Fruit fly (Drosophila melanogaster) whole organism, embryonic: ENCODE measurements around the gene CG4593.

Source experiments
- Abd-B ChIP-seq: fragments of 200-800 bp; sonication (Bioruptor generic); optimal IDR thresholded peaks from 2 replicates; lab custom pipeline; 2018; ENCODE audit warnings: missing biosample characterization, mild to moderate bottlenecking, missing genetic modification characterization, moderate library complexity
- Adf1 ChIP-seq: fragments of 200-800 bp; sonication (Bioruptor generic); IDR thresholded peaks from 2 replicates; pipeline ENCODE4 v1.3.6; 2022; ENCODE audit warnings: missing biosample characterization, missing genetic modification characterization
- B-H2 ChIP-seq: fragments of 200-800 bp; sonication (Bioruptor generic); optimal IDR thresholded peaks from 2 replicates; lab custom pipeline; 2018; ENCODE audit warnings: missing biosample characterization, mild to moderate bottlenecking, missing genetic modification characterization
- CG10267 ChIP-seq: fragments of 200-800 bp; sonication (Bioruptor generic); optimal IDR thresholded peaks from 2 replicates; lab custom pipeline; 2018; ENCODE audit warnings: missing biosample characterization, mild to moderate bottlenecking, missing genetic modification characterization, moderate library complexity
- CG10321 ChIP-seq: fragments of 200-800 bp; sonication (Bioruptor generic); IDR thresholded peaks from 2 replicates; pipeline ENCODE4 v1.3.6; 2022; ENCODE audit warnings: missing biosample characterization, missing genetic modification characterization
- CG10979 ChIP-seq: fragments of 200-800 bp; sonication (Bioruptor generic); optimal IDR thresholded peaks from 2 replicates; lab custom pipeline; 2018; ENCODE audit warnings: missing biosample characterization, mild to moderate bottlenecking, missing genetic modification characterization, moderate library complexity
- CG11398 ChIP-seq: fragments of 200-800 bp; sonication (Bioruptor generic); optimal IDR thresholded peaks from 2 replicates; lab custom pipeline; 2016; ENCODE audit warnings: missing biosample characterization, missing genetic modification characterization
- CG11696 ChIP-seq: fragments of 200-800 bp; sonication (Bioruptor generic); IDR thresholded peaks from 2 replicates; pipeline ENCODE4 v1.3.6; 2022; ENCODE audit warnings: missing biosample characterization, missing genetic modification characterization
- CG12769 ChIP-seq: fragments of 200-800 bp; sonication (Bioruptor generic); optimal IDR thresholded peaks from 2 replicates; lab custom pipeline; 2019; ENCODE audit warnings: missing biosample characterization, mild to moderate bottlenecking, missing genetic modification characterization, moderate library complexity
- CG13296 ChIP-seq: fragments of 200-800 bp; sonication (Bioruptor generic); optimal IDR thresholded peaks from 3 replicates; lab custom pipeline; 2018; ENCODE audit warnings: missing biosample characterization, mild to moderate bottlenecking, missing genetic modification characterization
- CG14710 ChIP-seq: fragments of 200-800 bp; sonication (Bioruptor generic); optimal IDR thresholded peaks from 3 replicates; lab custom pipeline; 2019; ENCODE audit warnings: missing biosample characterization, mild to moderate bottlenecking, missing genetic modification characterization, moderate library complexity
- CG15073 ChIP-seq: fragments of 200-800 bp; sonication (Bioruptor generic); optimal IDR thresholded peaks from 2 replicates; lab custom pipeline; 2016; ENCODE audit warnings: missing biosample characterization, missing genetic modification characterization
- CG15269 ChIP-seq: fragments of 200-800 bp; sonication (Bioruptor generic); optimal IDR thresholded peaks from 2 replicates; lab custom pipeline; 2018; ENCODE audit warnings: missing biosample characterization, mild to moderate bottlenecking, missing genetic modification characterization, moderate library complexity
- CG17186 ChIP-seq: fragments of 200-800 bp; sonication (Bioruptor generic); optimal IDR thresholded peaks from 3 replicates; lab custom pipeline; 2017; ENCODE audit warnings: missing biosample characterization, missing genetic modification reagents, missing genetic modification characterization
- CG17328 ChIP-seq: fragments of 200-800 bp; sonication (Bioruptor generic); IDR thresholded peaks from 2 replicates; pipeline ENCODE4 v1.3.6; 2022; ENCODE audit warnings: missing biosample characterization, missing genetic modification characterization
- CG3065 ChIP-seq: fragments of 200-800 bp; sonication (Bioruptor generic); optimal IDR thresholded peaks from 2 replicates; lab custom pipeline; 2016; ENCODE audit warnings: missing biosample characterization, missing genetic modification characterization
- CG31441 ChIP-seq: fragments of 200-800 bp; sonication (Bioruptor generic); IDR thresholded peaks from 2 replicates; pipeline ENCODE4 v1.3.6; 2022; ENCODE audit warnings: missing biosample characterization, missing genetic modification characterization
- CG32532 ChIP-seq: fragments of 200-800 bp; sonication (Bioruptor generic); IDR thresholded peaks from 2 replicates; pipeline ENCODE4 v1.3.6; 2022; ENCODE audit warnings: missing biosample characterization, missing genetic modification characterization
- CG32767 ChIP-seq: fragments of 200-800 bp; sonication (Bioruptor generic); IDR thresholded peaks from 2 replicates; pipeline ENCODE4 v1.3.6; 2022; ENCODE audit warnings: missing biosample characterization, missing genetic modification characterization
- CG3281 ChIP-seq: fragments of 200-800 bp; sonication (Bioruptor generic); optimal IDR thresholded peaks from 3 replicates; lab custom pipeline; 2017; ENCODE audit warnings: missing biosample characterization, mild to moderate bottlenecking, missing genetic modification characterization
- CG4360 ChIP-seq: fragments of 200-800 bp; sonication (Bioruptor generic); IDR thresholded peaks from 2 replicates; pipeline ENCODE4 v1.3.6; 2022; ENCODE audit warnings: missing biosample characterization, missing genetic modification characterization
- CG4707 ChIP-seq: fragments of 200-800 bp; sonication (Bioruptor generic); optimal IDR thresholded peaks from 2 replicates; lab custom pipeline; 2018; ENCODE audit warnings: missing biosample characterization, mild to moderate bottlenecking, missing genetic modification characterization, moderate library complexity
- CG9817 ChIP-seq: fragments of 200-800 bp; sonication (Bioruptor generic); optimal IDR thresholded peaks from 2 replicates; lab custom pipeline; 2018; ENCODE audit warnings: missing biosample characterization, mild to moderate bottlenecking, missing genetic modification characterization, moderate library complexity
- Ets65A ChIP-seq: fragments of 200-800 bp; sonication (Bioruptor generic); peaks from one replicate; lab custom pipeline; 2016; ENCODE audit warnings: missing biosample characterization, missing genetic modification characterization
- Ets97D ChIP-seq: fragments of 200-800 bp; sonication (Bioruptor generic); optimal IDR thresholded peaks from 3 replicates; lab custom pipeline; 2016; ENCODE audit warnings: missing biosample characterization, missing genetic modification characterization
- Fer1 ChIP-seq: fragments of 200-800 bp; sonication (Bioruptor generic); optimal IDR thresholded peaks from 2 replicates; lab custom pipeline; 2017; ENCODE audit warnings: missing biosample characterization, mild to moderate bottlenecking, missing genetic modification characterization
- Lim3 ChIP-seq: fragments of 200-800 bp; sonication (Bioruptor generic); IDR thresholded peaks from 2 replicates; pipeline ENCODE4 v1.3.6; 2022; ENCODE audit warnings: missing biosample characterization, missing genetic modification characterization
- NFAT ChIP-seq: fragments of 200-800 bp; sonication (Bioruptor generic); IDR thresholded peaks from 2 replicates; pipeline ENCODE4 v1.3.6; 2022; ENCODE audit warnings: missing biosample characterization, missing genetic modification characterization
- NK7.1 ChIP-seq: fragments of 200-800 bp; sonication (Bioruptor generic); optimal IDR thresholded peaks from 3 replicates; lab custom pipeline; 2016; ENCODE audit warnings: missing biosample characterization, missing genetic modification characterization
- Rx ChIP-seq: fragments of 200-800 bp; sonication (Bioruptor generic); IDR thresholded peaks from 2 replicates; pipeline ENCODE4 v1.3.6; 2022; ENCODE audit warnings: missing biosample characterization, missing genetic modification characterization
- abd-A ChIP-seq: fragments of 200-800 bp; sonication (Bioruptor generic); optimal IDR thresholded peaks from 3 replicates; lab custom pipeline; 2019; ENCODE audit warnings: missing biosample characterization, mild to moderate bottlenecking, missing genetic modification characterization, moderate library complexity
- aop ChIP-seq: fragments of 200-800 bp; sonication (Bioruptor generic); IDR thresholded peaks from 2 replicates; pipeline ENCODE4 v1.3.6; 2022; ENCODE audit warnings: missing biosample characterization, missing genetic modification characterization
- bigmax ChIP-seq: fragments of 200-800 bp; sonication (Bioruptor generic); optimal IDR thresholded peaks from 2 replicates; lab custom pipeline; 2018; ENCODE audit warnings: missing biosample characterization, mild to moderate bottlenecking, missing genetic modification characterization
- bowl ChIP-seq: fragments of 200-800 bp; sonication (Bioruptor generic); IDR thresholded peaks from 2 replicates; pipeline ENCODE4 v1.3.6; 2022; ENCODE audit warnings: missing biosample characterization, missing genetic modification characterization
- chinmo ChIP-seq: fragments of 200-800 bp; sonication (Bioruptor generic); IDR thresholded peaks from 4 replicates; pipeline ENCODE4 v1.3.6; 2022; ENCODE audit warnings: missing biosample characterization, missing genetic modification characterization; ENCODE audit not compliant: partially characterized antibody
- dan ChIP-seq: fragments of 200-800 bp; sonication (Bioruptor generic); IDR thresholded peaks from 2 replicates; pipeline ENCODE4 v1.3.6; 2022; ENCODE audit warnings: missing biosample characterization, missing genetic modification characterization
- gcm2 ChIP-seq: fragments of 200-800 bp; sonication (Bioruptor generic); optimal IDR thresholded peaks from 2 replicates; lab custom pipeline; 2016; ENCODE audit warnings: missing biosample characterization, missing genetic modification characterization
- hbn ChIP-seq: fragments of 200-800 bp; sonication (Bioruptor generic); IDR thresholded peaks from 2 replicates; pipeline ENCODE4 v1.3.6; 2022; ENCODE audit warnings: missing biosample characterization, missing genetic modification characterization; ENCODE audit not compliant: partially characterized antibody
- knrl ChIP-seq: fragments of 200-800 bp; sonication (Bioruptor generic); IDR thresholded peaks from 3 replicates; pipeline ENCODE4 v1.3.6; 2022; ENCODE audit warnings: missing biosample characterization, missing genetic modification characterization; ENCODE audit not compliant: partially characterized antibody
- lab ChIP-seq: fragments of 200-800 bp; sonication (Bioruptor generic); optimal IDR thresholded peaks from 3 replicates; lab custom pipeline; 2017; ENCODE audit warnings: missing biosample characterization, missing genetic modification characterization, mild to moderate bottlenecking, moderate library complexity, missing genetic modification reagents
- p53 ChIP-seq: fragments of 200-800 bp; sonication (Bioruptor generic); optimal IDR thresholded peaks from 2 replicates; lab custom pipeline; 2016; ENCODE audit warnings: missing biosample characterization, missing genetic modification characterization
- pan ChIP-seq, 4 experiments: fragments of >200 bp in 3 of 4; fragments of 200-800 bp in 1 of 4; sonication (Bioruptor generic) in 1 of 4; optimal IDR thresholded peaks in 3 of 4; IDR thresholded peaks in 1 of 4; 2 replicates each; pipeline versions ENCODE4 v1.3.6 to Lab custom; 2017 to 2022; ENCODE audit warnings: missing biosample characterization in 2 of 4, missing genetic modification characterization in 2 of 4, mixed read lengths in 1 of 4
- phol ChIP-seq: fragments of 200-800 bp; sonication (Bioruptor generic); optimal IDR thresholded peaks from 3 replicates; lab custom pipeline; 2018; ENCODE audit warnings: missing biosample characterization, mild to moderate bottlenecking, missing genetic modification characterization, moderate library complexity
- psq ChIP-seq: fragments of 200-800 bp; sonication (Bioruptor generic); optimal IDR thresholded peaks from 2 replicates; lab custom pipeline; 2017; ENCODE audit warnings: missing biosample characterization, missing genetic modification characterization
- ranshi ChIP-seq: fragments of 200-800 bp; sonication (Bioruptor generic); IDR thresholded peaks from 2 replicates; pipeline ENCODE4 v1.3.6; 2022; ENCODE audit warnings: missing biosample characterization, missing genetic modification characterization
- sc ChIP-seq, 3 experiments: fragments of >200 bp in 2 of 3; fragments of 200-800 bp in 1 of 3; sonication (Bioruptor generic) in 1 of 3; optimal IDR thresholded peaks; 2 replicates in 2 of 3; 3 replicates in 1 of 3; lab custom pipeline; 2017; ENCODE audit warnings: mild to moderate bottlenecking in 1 of 3, missing biosample characterization in 1 of 3, missing genetic modification characterization in 1 of 3, missing genetic modification reagents in 1 of 3
- sim ChIP-seq: fragments of 200-800 bp; sonication (Bioruptor generic); IDR thresholded peaks from 2 replicates; pipeline ENCODE4 v1.3.6; 2022; ENCODE audit warnings: missing biosample characterization, missing genetic modification characterization
- sob ChIP-seq: fragments of 200-800 bp; sonication (Bioruptor generic); IDR thresholded peaks from 2 replicates; pipeline ENCODE4 v1.3.6; 2022; ENCODE audit warnings: missing biosample characterization, missing genetic modification characterization
- stc ChIP-seq: fragments of 200-800 bp; sonication (Bioruptor generic); IDR thresholded peaks from 2 replicates; pipeline ENCODE4 v1.3.6; 2022; ENCODE audit warnings: missing biosample characterization, missing genetic modification characterization
- toy ChIP-seq: fragments of 200-800 bp; sonication (Bioruptor generic); IDR thresholded peaks from 2 replicates; pipeline ENCODE4 v1.3.6; 2022; ENCODE audit warnings: missing biosample characterization, missing genetic modification characterization
- twi ChIP-seq: fragments of 200-800 bp; optimal IDR thresholded peaks from 2 replicates; lab custom pipeline; 2019; ENCODE audit warnings: missing biosample characterization, mild to moderate bottlenecking, missing genetic modification characterization, moderate library complexity

Gene CG4593

dm6 chrX:6982054-6982453 is 31.6 kb upstream of the CG4593 start (continued):
- TF ChIP-seq CG9817 (tag; lab: Kevin White, UChicago) (peak; percentile 2), CG15073 (GFP tag; lab: Kevin White, UChicago) (no peak), CG17328 (GFP tag; lab: Robert Waterston, UW) (peak; percentile 62; the same call in 1 of the 2 replicates), CG10979 (peak; percentile 59), CG4360 (GFP tag; lab: Robert Waterston, UW) (no peak), NK7.1 (GFP tag; lab: Kevin White, UChicago) (peak; percentile 28), bowl (GFP tag; lab: Robert Waterston, UW) (no peak), dan (GFP tag; lab: Robert Waterston, UW) (no peak), bigmax (GFP tag; lab: Kevin White, UChicago) (no peak), toy (GFP tag; lab: Robert Waterston, UW) (no peak), pan (optimal IDR thresholded peaks at IDR 0.05; lab: Kevin White, UChicago) (no peak), pan (GFP tag; optimal IDR thresholded peaks at IDR 0.05 in 1 of 2, IDR thresholded peaks at IDR 0.05 in 1 of 2) (no peak), Lim3 (GFP tag; lab: Robert Waterston, UW) (no peak), CG32532 (GFP tag; lab: Robert Waterston, UW) (no peak; the same call in 1 of the 2 replicates), CG12769 (tag; lab: Kevin White, UChicago) (no peak), CG17186 (GFP tag; lab: Kevin White, UChicago) (no peak), CG32767 (GFP tag; lab: Robert Waterston, UW) (no peak), CG11398 (GFP tag; lab: Kevin White, UChicago) (no peak), aop (no peak), CG31441 (0 out of 2 replicates have a peak, but pooled peaks have one; percentile 12), Ets65A (no peak), CG3065 (GFP tag; lab: Kevin White, UChicago) (no peak), chinmo (GFP tag; lab: Robert Waterston, UW) (no peak), phol (peak; percentile 60), hbn (GFP tag; lab: Robert Waterston, UW) (no peak), abd-A (tag; lab: Kevin White, UChicago) (no peak), NFAT (GFP tag; lab: Robert Waterston, UW) (no peak), sc (optimal IDR thresholded peaks at IDR 0.05; lab: Kevin White, UChicago) (no peak), sc (GFP tag; optimal IDR thresholded peaks at IDR 0.05; lab: Kevin White, UChicago) (no peak), lab (peak; percentile 41), Ets97D (GFP tag; lab: Kevin White, UChicago) (no peak), CG11696 (no peak), CG13296 (GFP tag; lab: Kevin White, UChicago) (no peak), CG3281 (GFP tag; lab: Kevin White, UChicago) (peak; percentile 21), CG14710 (tag; lab: Kevin White, UChicago) (peak; percentile 55), sim (GFP tag; lab: Robert Waterston, UW) (no peak), ranshi (GFP tag; lab: Robert Waterston, UW) (0 out of 2 replicates have a peak, but pooled peaks have one; percentile 16), CG4707 (peak; percentile 2), twi (tag; lab: Kevin White, UChicago) (no peak), psq (GFP tag; lab: Kevin White, UChicago) (no peak), p53 (GFP tag; lab: Kevin White, UChicago) (no peak), knrl (GFP tag; lab: Robert Waterston, UW) (no peak), CG15269 (tag; lab: Kevin White, UChicago) (peak; percentile 31), sob (GFP tag; lab: Robert Waterston, UW) (no peak), Abd-B (peak; percentile 7), Rx (GFP tag; lab: Robert Waterston, UW) (no peak), Adf1 (no peak), B-H2 (no peak), stc (GFP tag; lab: Robert Waterston, UW) (no peak), CG10321 (GFP tag; lab: Robert Waterston, UW) (no peak), CG10267 (peak; percentile 51), gcm2 (GFP tag; lab: Kevin White, UChicago) (no peak), Fer1 (no peak)
